Worm (Caenorhabditis elegans): ENCODE data around the gene pqn-84.

The pqn-84 gene

ce11 chrIII:11746718-11747117 is 46.7 kb downstream of the pqn-84 start, which contains the start of gene mrt-2 (continued):
- TF ChIP-seq ZK546.5 (tag; optimal IDR thresholded peaks at IDR 0.05) (no peak), zag-1 (tag; optimal IDR thresholded peaks at IDR 0.05) (no peak)

ce11 chrIII:11750232-11750631 is 50.2 kb downstream of the pqn-84 start:
- peak; percentile 46 for TF ChIP-seq aha-1 (tag)
- TF ChIP-seq nhr-102 (tag; optimal IDR thresholded peaks at IDR 0.05): no peak
- TF ChIP-seq ceh-62 (tag; optimal IDR thresholded peaks at IDR 0.05): no peak
- TF ChIP-seq unc-62 (GFP tag; optimal IDR thresholded peaks at IDR 0.05 in 1 of 2): peak in 1 of 2 experiments; percentile 92
- no peak for TF ChIP-seq unc-62 (tag; optimal IDR thresholded peaks at IDR 0.05)

ce11 chrIII:11750817-11751216 is 50.8 kb downstream of the pqn-84 start:
- no peak for TF ChIP-seq sdz-12 (GFP tag; optimal IDR thresholded peaks at IDR 0.05)
- peak in 1 of 2 experiments; percentile 30 for TF ChIP-seq unc-62 (GFP tag; optimal IDR thresholded peaks at IDR 0.05 in 1 of 2)
- TF ChIP-seq unc-62 (tag; optimal IDR thresholded peaks at IDR 0.05): no peak
